Fruit fly (Drosophila melanogaster) whole organism, embryonic: Measurements from ENCODE around the gene Lrch.

Source experiments
- Blimp-1 ChIP-seq: fragments of 200-800 bp; sonication (Bioruptor generic); optimal IDR thresholded peaks from 3 replicates; lab custom pipeline; 2018; ENCODE audit warnings: missing biosample characterization, missing genetic modification characterization, mild to moderate bottlenecking, moderate library complexity, missing genetic modification reagents
- CG10274 ChIP-seq: fragments of 200-800 bp; sonication (Bioruptor generic); optimal IDR thresholded peaks from 3 replicates; lab custom pipeline; 2017; ENCODE audit warnings: missing biosample characterization, mild to moderate bottlenecking, missing genetic modification characterization
- CG10366 ChIP-seq: fragments of 200-800 bp; sonication (Bioruptor generic); IDR thresholded peaks from 2 replicates; pipeline ENCODE4 v1.3.6; 2022; ENCODE audit warnings: missing biosample characterization, missing genetic modification characterization
- CG11085 ChIP-seq: fragments of 200-800 bp; sonication (Bioruptor generic); IDR thresholded peaks from 2 replicates; pipeline ENCODE4 v1.3.6; 2022; ENCODE audit warnings: missing biosample characterization, missing genetic modification characterization
- CG11504 ChIP-seq: fragments of 200-800 bp; sonication (Bioruptor generic); optimal IDR thresholded peaks from 3 replicates; lab custom pipeline; 2019; ENCODE audit warnings: missing biosample characterization, mild to moderate bottlenecking, missing genetic modification characterization, moderate library complexity
- CG11723 ChIP-seq: fragments of 200-800 bp; sonication (Bioruptor generic); optimal IDR thresholded peaks from 2 replicates; lab custom pipeline; 2017; ENCODE audit warnings: missing biosample characterization, mild to moderate bottlenecking, missing genetic modification characterization
- CG12236 ChIP-seq: fragments of 200-800 bp; sonication (Bioruptor generic); optimal IDR thresholded peaks from 2 replicates; lab custom pipeline; 2016; ENCODE audit warnings: missing biosample characterization, missing genetic modification characterization
- CG14014 ChIP-seq: fragments of 200-800 bp; sonication (Bioruptor generic); IDR thresholded peaks from 2 replicates; pipeline ENCODE4 v1.3.6; 2022; ENCODE audit warnings: missing biosample characterization, missing genetic modification characterization
- CG15011 ChIP-seq: fragments of 200-800 bp; sonication (Bioruptor generic); optimal IDR thresholded peaks from 3 replicates; lab custom pipeline; 2018; ENCODE audit warnings: missing biosample characterization, mild to moderate bottlenecking, missing genetic modification characterization
- CG1647 ChIP-seq: fragments of 200-800 bp; sonication (Bioruptor generic); optimal IDR thresholded peaks from 3 replicates; lab custom pipeline; 2016; ENCODE audit warnings: missing biosample characterization, missing genetic modification characterization
- CG1792 ChIP-seq: fragments of 200-800 bp; sonication (Bioruptor generic); optimal IDR thresholded peaks from 2 replicates; lab custom pipeline; 2016; ENCODE audit warnings: missing biosample characterization, missing genetic modification characterization
- CG18764 ChIP-seq: fragments of 200-800 bp; sonication (Bioruptor generic); optimal IDR thresholded peaks from 3 replicates; lab custom pipeline; 2016; ENCODE audit warnings: missing biosample characterization, missing genetic modification characterization
- CG30403 ChIP-seq: fragments of 200-800 bp; sonication (Bioruptor generic); optimal IDR thresholded peaks from 3 replicates; lab custom pipeline; 2016; ENCODE audit warnings: missing biosample characterization, missing genetic modification characterization
- CG3065 ChIP-seq: fragments of 200-800 bp; sonication (Bioruptor generic); optimal IDR thresholded peaks from 2 replicates; lab custom pipeline; 2016; ENCODE audit warnings: missing biosample characterization, missing genetic modification characterization
- CG31224 ChIP-seq: fragments of 200-800 bp; sonication (Bioruptor generic); IDR thresholded peaks from 2 replicates; pipeline ENCODE4 v1.3.6; 2022; ENCODE audit warnings: missing biosample characterization, missing genetic modification characterization
- CG32767 ChIP-seq: fragments of 200-800 bp; sonication (Bioruptor generic); IDR thresholded peaks from 2 replicates; pipeline ENCODE4 v1.3.6; 2022; ENCODE audit warnings: missing biosample characterization, missing genetic modification characterization
- CG6254 ChIP-seq: fragments of 200-800 bp; sonication (Bioruptor generic); optimal IDR thresholded peaks from 3 replicates; lab custom pipeline; 2017; ENCODE audit warnings: mild to moderate bottlenecking, missing biosample characterization, missing genetic modification reagents, missing genetic modification characterization
- CG6791 ChIP-seq: fragments of 200-800 bp; sonication (Bioruptor generic); IDR thresholded peaks from 3 replicates; pipeline ENCODE4 v1.3.6; 2022; ENCODE audit warnings: missing biosample characterization, missing genetic modification characterization; ENCODE audit not compliant: partially characterized antibody
- CG7963 ChIP-seq: fragments of 200-800 bp; sonication (Bioruptor generic); IDR thresholded peaks from 3 replicates; pipeline ENCODE4 v1.3.6; 2022; ENCODE audit warnings: missing biosample characterization, missing genetic modification characterization; ENCODE audit not compliant: partially characterized antibody
- CG8089 ChIP-seq: fragments of 200-800 bp; sonication (Bioruptor generic); optimal IDR thresholded peaks from 3 replicates; lab custom pipeline; 2016; ENCODE audit warnings: missing biosample characterization, missing genetic modification characterization
- CG9609 ChIP-seq: fragments of 200-800 bp; sonication (Bioruptor generic); optimal IDR thresholded peaks from 3 replicates; lab custom pipeline; 2016; ENCODE audit warnings: missing biosample characterization, missing genetic modification characterization
- CG9932 ChIP-seq: fragments of 200-800 bp; sonication (Bioruptor generic); IDR thresholded peaks from 2 replicates; pipeline ENCODE4 v1.3.6; 2022; ENCODE audit warnings: missing biosample characterization, missing genetic modification characterization
- CkIIα-i1 ChIP-seq: fragments of 200-800 bp; sonication (Bioruptor generic); IDR thresholded peaks from 2 replicates; pipeline ENCODE4 v1.3.6; 2022; ENCODE audit warnings: missing biosample characterization, missing genetic modification characterization
- CrebB ChIP-seq: fragments of 200-800 bp; sonication (Bioruptor generic); optimal IDR thresholded peaks from 3 replicates; lab custom pipeline; 2018; ENCODE audit warnings: missing biosample characterization, mild to moderate bottlenecking, missing genetic modification characterization
- Doc2 ChIP-seq: fragments of 200-800 bp; sonication (Bioruptor generic); IDR thresholded peaks from 2 replicates; pipeline ENCODE4 v1.3.6; 2022; ENCODE audit warnings: missing biosample characterization, missing genetic modification characterization
- Hr78 ChIP-seq, 2 experiments: fragments of 200-800 bp in 1 of 2; fragments of >200 bp in 1 of 2; sonication (Bioruptor generic) in 1 of 2; optimal IDR thresholded peaks; 2 replicates each; lab custom pipeline; 2017 to 2019; ENCODE audit warnings: missing biosample characterization in 2 of 2, missing genetic modification characterization in 2 of 2, mild to moderate bottlenecking in 1 of 2, moderate library complexity in 1 of 2
- NK7.1 ChIP-seq: fragments of 200-800 bp; sonication (Bioruptor generic); optimal IDR thresholded peaks from 3 replicates; lab custom pipeline; 2016; ENCODE audit warnings: missing biosample characterization, missing genetic modification characterization
- Nf-YC ChIP-seq: fragments of 200-800 bp; optimal IDR thresholded peaks from 3 replicates; lab custom pipeline; 2019; ENCODE audit warnings: missing biosample characterization, mild to moderate bottlenecking, missing genetic modification characterization, moderate library complexity
- Opbp ChIP-seq: fragments of 200-800 bp; sonication (Bioruptor generic); IDR thresholded peaks from 3 replicates; pipeline ENCODE4 v1.3.6; 2022; ENCODE audit warnings: missing biosample characterization, missing genetic modification characterization; ENCODE audit not compliant: partially characterized antibody
- Pdp1 ChIP-seq, 2 experiments: fragments of 200-800 bp; sonication (Bioruptor generic); optimal IDR thresholded peaks; 3 replicates each; lab custom pipeline; 2016; ENCODE audit warnings: missing biosample characterization in 2 of 2, missing genetic modification characterization in 2 of 2, mild to moderate bottlenecking in 1 of 2, moderate library complexity in 1 of 2
- ap ChIP-seq: fragments of 200-800 bp; sonication (Bioruptor generic); IDR thresholded peaks from 2 replicates; pipeline ENCODE4 v1.3.6; 2022; ENCODE audit warnings: missing biosample characterization, missing genetic modification characterization
- ase ChIP-seq: fragments of 200-800 bp; sonication (Bioruptor generic); IDR thresholded peaks from 3 replicates; pipeline ENCODE4 v1.3.6; 2022; ENCODE audit warnings: missing biosample characterization, missing genetic modification characterization
- chm ChIP-seq: fragments of 200-800 bp; sonication (Bioruptor generic); IDR thresholded peaks from 2 replicates; pipeline ENCODE4 v1.3.6; 2022; ENCODE audit warnings: missing biosample characterization, missing genetic modification characterization
- crc ChIP-seq: fragments of 200-800 bp; sonication (Bioruptor generic); optimal IDR thresholded peaks from 2 replicates; lab custom pipeline; 2016; ENCODE audit warnings: missing biosample characterization, missing genetic modification characterization
- esg ChIP-seq: fragments of 200-800 bp; sonication (Bioruptor generic); conservative IDR thresholded peaks from 2 replicates; pipeline ENCODE4 v1.3.6; 2022; ENCODE audit warnings: missing biosample characterization, missing genetic modification characterization
- eve ChIP-seq, 2 experiments: fragments of >200 bp; optimal IDR thresholded peaks; 2 replicates each; lab custom pipeline; 2017; ENCODE audit warnings: missing biosample characterization in 2 of 2, missing genetic modification characterization in 2 of 2
- exex ChIP-seq: fragments of 200-800 bp; sonication (Bioruptor generic); optimal IDR thresholded peaks from 4 replicates; lab custom pipeline; 2018; ENCODE audit warnings: missing biosample characterization, mild to moderate bottlenecking, missing genetic modification characterization, moderate library complexity
- grau ChIP-seq: fragments of 200-800 bp; optimal IDR thresholded peaks from 3 replicates; lab custom pipeline; 2019; ENCODE audit warnings: missing biosample characterization, mild to moderate bottlenecking, missing genetic modification characterization, moderate library complexity
- hbn ChIP-seq: fragments of 200-800 bp; sonication (Bioruptor generic); IDR thresholded peaks from 2 replicates; pipeline ENCODE4 v1.3.6; 2022; ENCODE audit warnings: missing biosample characterization, missing genetic modification characterization; ENCODE audit not compliant: partially characterized antibody
- inv ChIP-seq: fragments of 200-800 bp; sonication (Bioruptor generic); IDR thresholded peaks from 2 replicates; pipeline ENCODE4 v1.3.6; 2022; ENCODE audit warnings: missing biosample characterization, missing genetic modification characterization; ENCODE audit not compliant: partially characterized antibody
- kah ChIP-seq: fragments of 200-800 bp; sonication (Bioruptor generic); optimal IDR thresholded peaks from 2 replicates; lab custom pipeline; 2018; ENCODE audit warnings: missing biosample characterization, mild to moderate bottlenecking, missing genetic modification characterization
- luna ChIP-seq: fragments of 200-800 bp; sonication (Bioruptor generic); optimal IDR thresholded peaks from 2 replicates; lab custom pipeline; 2016; ENCODE audit warnings: missing biosample characterization, missing genetic modification characterization
- nau ChIP-seq: fragments of 200-800 bp; sonication (Bioruptor generic); optimal IDR thresholded peaks from 3 replicates; lab custom pipeline; 2017; ENCODE audit warnings: missing biosample characterization, mild to moderate bottlenecking, missing genetic modification characterization, missing genetic modification reagents
- odd ChIP-seq: fragments of 200-800 bp; sonication (Bioruptor generic); optimal IDR thresholded peaks from 2 replicates; lab custom pipeline; 2017; ENCODE audit warnings: missing biosample characterization, mild to moderate bottlenecking, missing genetic modification characterization
- p53 ChIP-seq: fragments of 200-800 bp; sonication (Bioruptor generic); optimal IDR thresholded peaks from 2 replicates; lab custom pipeline; 2016; ENCODE audit warnings: missing biosample characterization, missing genetic modification characterization
- peb ChIP-seq: fragments of 200-800 bp; sonication (Bioruptor generic); IDR thresholded peaks from 2 replicates; pipeline ENCODE4 v1.3.6; 2022; ENCODE audit warnings: missing biosample characterization, missing genetic modification characterization
- ranshi ChIP-seq: fragments of 200-800 bp; sonication (Bioruptor generic); IDR thresholded peaks from 2 replicates; pipeline ENCODE4 v1.3.6; 2022; ENCODE audit warnings: missing biosample characterization, missing genetic modification characterization
- sisA ChIP-seq: fragments of 200-800 bp; sonication (Bioruptor generic); IDR thresholded peaks from 2 replicates; pipeline ENCODE4 v1.3.6; 2022; ENCODE audit warnings: missing biosample characterization, missing genetic modification characterization
- sr ChIP-seq: fragments of 200-800 bp; sonication (Bioruptor generic); IDR thresholded peaks from 3 replicates; pipeline ENCODE4 v1.3.6; 2022; ENCODE audit warnings: missing biosample characterization, missing genetic modification characterization
- vnd ChIP-seq: fragments of 200-800 bp; sonication (Bioruptor generic); IDR thresholded peaks from 3 replicates; pipeline ENCODE4 v1.3.6; 2022; ENCODE audit warnings: missing biosample characterization, missing genetic modification characterization; ENCODE audit not compliant: partially characterized antibody
- yki ChIP-seq: fragments of >200 bp; optimal IDR thresholded peaks from 3 replicates; lab custom pipeline; 2018

Lrch gene

DNA sequence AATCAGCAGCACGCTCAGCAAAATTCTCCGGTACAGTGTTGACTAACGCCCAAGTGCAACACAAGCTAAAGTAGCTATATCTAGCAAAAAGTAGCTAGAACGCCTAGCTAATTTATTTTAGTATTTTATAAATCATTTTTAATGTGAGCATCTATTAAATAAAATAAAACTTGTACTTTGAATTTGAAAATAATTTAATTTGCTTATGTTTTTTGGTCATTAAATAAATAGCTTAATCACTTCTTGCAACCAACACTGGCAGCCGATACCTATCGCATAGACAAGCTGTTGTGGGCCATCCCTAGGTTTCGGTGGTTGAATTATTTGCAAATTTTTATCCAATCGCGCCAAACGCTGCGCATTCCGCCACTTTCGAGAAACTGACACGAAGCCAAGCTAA is 26.4 kb upstream of the Lrch start, which contains the start of the genes Polr2J and CG15141 (continued):
- TF ChIP-seq CG12236 = no peak
- TF ChIP-seq Pdp1 (GFP tag; optimal IDR thresholded peaks at IDR 0.05; lab: Kevin White, UChicago) = peak in 1 of 2 experiments; percentile 75
- TF ChIP-seq CG32767 = no peak; the same call in 1 of the 2 replicates
- TF ChIP-seq inv (GFP tag; lab: Robert Waterston, UW) = peak; percentile 82
- peak; percentile 86 for TF ChIP-seq ranshi (GFP tag; lab: Robert Waterston, UW)
- TF ChIP-seq vnd (GFP tag; lab: Robert Waterston, UW) = peak; percentile 85
- no peak for TF ChIP-seq odd (GFP tag; lab: Kevin White, UChicago)
- no peak for TF ChIP-seq eve (GFP tag; optimal IDR thresholded peaks at IDR 0.05; lab: Kevin White, UChicago)
- peak; percentile 78 for TF ChIP-seq Blimp-1 (GFP tag; lab: Kevin White, UChicago)
- TF ChIP-seq CG7963 (GFP tag; lab: Robert Waterston, UW) = peak; percentile 54; the same call in 1 of the 3 replicates
- peak; percentile 55 for TF ChIP-seq CG15011 (GFP tag; lab: Kevin White, UChicago)
- peak; percentile 75 for TF ChIP-seq hbn
- peak; percentile 14 for TF ChIP-seq CG6254 (GFP tag; lab: Kevin White, UChicago)
- peak; percentile 76 for TF ChIP-seq CG11723 (GFP tag; lab: Kevin White, UChicago)
- peak; percentile 87 for TF ChIP-seq CG10366 (GFP tag; lab: Robert Waterston, UW)
- TF ChIP-seq NK7.1 (GFP tag; lab: Kevin White, UChicago) = peak; percentile 13
- peak; percentile 62 for TF ChIP-seq CG9609 (GFP tag; lab: Kevin White, UChicago)
- no peak for TF ChIP-seq p53 (GFP tag; lab: Kevin White, UChicago)
- TF ChIP-seq CG31224 (GFP tag; lab: Robert Waterston, UW) = peak; percentile 73
- TF ChIP-seq CG10274 (GFP tag; lab: Kevin White, UChicago) = peak; percentile 46
- peak; percentile 80 for TF ChIP-seq peb (GFP tag; lab: Robert Waterston, UW)
- TF ChIP-seq CG6791 (GFP tag; lab: Robert Waterston, UW) = peak; percentile 73
- peak; percentile 56 for TF ChIP-seq CG8089 (GFP tag; lab: Kevin White, UChicago)
- peak; percentile 25 for TF ChIP-seq kah (GFP tag; lab: Kevin White, UChicago)
- TF ChIP-seq CG11504 (tag; lab: Kevin White, UChicago) = no peak
- TF ChIP-seq yki (lab: Kevin White, UChicago) = no peak
- TF ChIP-seq sr (GFP tag; lab: Robert Waterston, UW) = no peak
- TF ChIP-seq nau (GFP tag; lab: Kevin White, UChicago) = no peak
- peak; percentile 92 for TF ChIP-seq Nf-YC (tag; lab: Kevin White, UChicago)
- peak; percentile 88 for TF ChIP-seq grau (tag; lab: Kevin White, UChicago)
- TF ChIP-seq Opbp (GFP tag; lab: Robert Waterston, UW) = peak; percentile 64; the same call in 2 of the 3 replicates
- TF ChIP-seq crc (GFP tag; lab: Kevin White, UChicago) = no peak
- peak; percentile 81 for TF ChIP-seq Doc2
- TF ChIP-seq ap (GFP tag; lab: Robert Waterston, UW) = peak; percentile 76; the same call in 1 of the 2 replicates
- peak; percentile 78 for TF ChIP-seq CG18764 (GFP tag; lab: Kevin White, UChicago)
- peak; percentile 94 for TF ChIP-seq CG30403 (GFP tag; lab: Kevin White, UChicago)
- TF ChIP-seq CkIIα-i1 (GFP tag; lab: Robert Waterston, UW) = no peak
- peak; percentile 90 for TF ChIP-seq sisA (GFP tag; lab: Robert Waterston, UW)
- TF ChIP-seq exex (tag; lab: Kevin White, UChicago) = peak; percentile 55
- TF ChIP-seq CrebB = peak; percentile 59
- TF ChIP-seq ase (GFP tag; lab: Robert Waterston, UW) = peak; percentile 79
- peak; percentile 81 for TF ChIP-seq CG11085 (GFP tag; lab: Robert Waterston, UW)
- TF ChIP-seq CG1647 (GFP tag; lab: Kevin White, UChicago) = peak; percentile 61
- TF ChIP-seq CG9932 (GFP tag; lab: Robert Waterston, UW) = peak; percentile 95
- TF ChIP-seq chm = peak; percentile 70
- TF ChIP-seq CG1792 = peak; percentile 46
- peak; percentile 82 for TF ChIP-seq esg
- TF ChIP-seq luna (GFP tag; lab: Kevin White, UChicago) = no peak
- TF ChIP-seq CG14014 (GFP tag; lab: Robert Waterston, UW) = peak; percentile 86
- TF ChIP-seq CG3065 = peak; percentile 44
- TF ChIP-seq Hr78 (GFP tag; optimal IDR thresholded peaks at IDR 0.05; lab: Kevin White, UChicago) = no peak
